Worm (Caenorhabditis elegans): ENCODE results near the gene alh-1.
A peak's percentile ranks its signal among the peaks of the same experiment; 100 is the strongest.

alh-1 gene

ce11 chrIII:5080700-5081572 is 3.4 kb downstream of the alh-1 start (continued):
- TF ChIP-seq pha-4 (GFP tag; IDR thresholded peaks at IDR 0.05) (peak; percentile 92), pha-4 (tag; optimal IDR thresholded peaks at IDR 0.05) (no peak), fos-1 (tag; optimal IDR thresholded peaks at IDR 0.05) (no peak), mxl-3 (GFP tag; optimal IDR thresholded peaks at IDR 0.05) (peak; percentile 60), F10B5.3 (tag; optimal IDR thresholded peaks at IDR 0.05) (peak; percentile 83), mdt-29 (GFP tag; IDR thresholded peaks at IDR 0.05) (peak; percentile 84; the same call in 1 of the 2 replicates), zfp-2 (tag; optimal IDR thresholded peaks at IDR 0.05) (peak; percentile 63), cey-2 (tag; optimal IDR thresholded peaks at IDR 0.05; ENCODE audit: borderline replicate concordance, insufficient read depth) (no peak), lin-1 (GFP tag; IDR thresholded peaks at IDR 0.05) (peak; percentile 73; the same call in 1 of the 2 replicates), Y75B8A.6 (GFP tag; IDR thresholded peaks at IDR 0.05) (peak; percentile 94), nhr-111 (GFP tag; optimal IDR thresholded peaks at IDR 0.05) (peak; percentile 81), skn-1 (tag; optimal IDR thresholded peaks at IDR 0.05) (no peak), mes-2 (tag; optimal IDR thresholded peaks at IDR 0.05; ENCODE audit: poor library complexity, severe bottlenecking) (peak; percentile 93), nhr-48 (tag; optimal IDR thresholded peaks at IDR 0.05) (peak; percentile 86), mep-1 (tag; optimal IDR thresholded peaks at IDR 0.05) (peak; percentile 86), mdl-1 (tag; optimal IDR thresholded peaks at IDR 0.05) (peak in 1 of 2 experiments; percentile 5), Y105C5A.15 (GFP tag; IDR thresholded peaks at IDR 0.05) (peak; percentile 72; the same call in 1 of the 2 replicates), F44E2.7 (GFP tag; IDR thresholded peaks at IDR 0.05) (0 out of 2 replicates have a peak, but pooled peaks have one; percentile 75), hlh-30 (tag; optimal IDR thresholded peaks at IDR 0.05; ENCODE audit: insufficient read depth) (peak; percentile 18), dmd-9 (GFP tag; IDR thresholded peaks at IDR 0.05) (peak; percentile 80), nhr-25 (tag; optimal IDR thresholded peaks at IDR 0.05; ENCODE audit: borderline replicate concordance, insufficient read depth) (peak; percentile 61), lin-39 (tag; optimal IDR thresholded peaks at IDR 0.05) (no peak), ztf-7 (tag; optimal IDR thresholded peaks at IDR 0.05) (peak; percentile 85), lsy-2 (tag; optimal IDR thresholded peaks at IDR 0.05) (peak; percentile 48 to 78), hif-1 (tag; optimal IDR thresholded peaks at IDR 0.05) (peak; percentile 5 to 96), daf-12 (tag; optimal IDR thresholded peaks at IDR 0.05) (no peak), sdz-12 (GFP tag; optimal IDR thresholded peaks at IDR 0.05) (peak; percentile 67)

- TF ChIP-seq spr-1 (tag; optimal IDR thresholded peaks at IDR 0.05) = no peak
- no peak for TF ChIP-seq madf-9 (GFP tag; conservative IDR thresholded peaks at IDR 0.05)
- no peak for TF ChIP-seq ceh-20 (GFP tag; IDR thresholded peaks at IDR 0.05)
- TF ChIP-seq R02D3.7 (tag; optimal IDR thresholded peaks at IDR 0.05) = no peak
Observed at ce11 chrIII:5081573-5081823, 3.9 kb downstream of the alh-1 start, which contains the start of gene cox-6A. cox-6A (plus strand) TSS chrIII:5081724.

- no peak for TF ChIP-seq vab-7 (GFP tag; IDR thresholded peaks at IDR 0.05)
- TF ChIP-seq nhr-48 (tag; optimal IDR thresholded peaks at IDR 0.05) = peak; percentile 25
- no peak for TF ChIP-seq daf-16 (GFP tag; optimal IDR thresholded peaks at IDR 0.05)
- TF ChIP-seq daf-16 (tag; optimal IDR thresholded peaks at IDR 0.05) = peak; percentile 21
- TF ChIP-seq mep-1 (tag; optimal IDR thresholded peaks at IDR 0.05) = peak; percentile 0
- TF ChIP-seq aha-1 (tag) = peak; percentile 59
- TF ChIP-seq zfp-2 (tag; optimal IDR thresholded peaks at IDR 0.05) = no peak
- no peak for TF ChIP-seq daf-19 (GFP tag; conservative IDR thresholded peaks at IDR 0.05)
- no peak for TF ChIP-seq D1046.2 (GFP tag; IDR thresholded peaks at IDR 0.05)
- no peak for TF ChIP-seq mxl-3 (GFP tag; optimal IDR thresholded peaks at IDR 0.05)
- TF ChIP-seq ctbp-1 (GFP tag; IDR thresholded peaks at IDR 0.05) = no peak
- TF ChIP-seq dve-1 (tag; optimal IDR thresholded peaks at IDR 0.05; ENCODE audit: insufficient read depth) = peak; percentile 25
- no peak for TF ChIP-seq F49E8.2 (tag; optimal IDR thresholded peaks at IDR 0.05; ENCODE audit: borderline replicate concordance)
- TF ChIP-seq nhr-237 (tag; optimal IDR thresholded peaks at IDR 0.05) = no peak
- TF ChIP-seq lin-38 (GFP tag; IDR thresholded peaks at IDR 0.05) = peak; percentile 51
- TF ChIP-seq pha-4 (GFP tag; IDR thresholded peaks at IDR 0.05) = 0 out of 2 replicates have a peak, but pooled peaks have one; percentile 30
- no peak for TF ChIP-seq pha-4 (tag; optimal IDR thresholded peaks at IDR 0.05)
- TF ChIP-seq lsy-2 (tag; optimal IDR thresholded peaks at IDR 0.05) = peak in 1 of 2 experiments; percentile 15
- peak; percentile 36 for TF ChIP-seq T20F7.1 (GFP tag; optimal IDR thresholded peaks at IDR 0.05)
- TF ChIP-seq spr-1 (tag; optimal IDR thresholded peaks at IDR 0.05) = peak; percentile 0
- 0 out of 2 replicates have a peak, but pooled peaks have one; percentile 36 for TF ChIP-seq zfp-3 (GFP tag; conservative IDR thresholded peaks at IDR 0.05)
- no peak for TF ChIP-seq ZK546.5 (tag; optimal IDR thresholded peaks at IDR 0.05)
- TF ChIP-seq F44E2.7 (GFP tag; IDR thresholded peaks at IDR 0.05) = 0 out of 2 replicates have a peak, but pooled peaks have one; percentile 15
Observed at ce11 chrIII:5083304-5083703, 5.7 kb downstream of the alh-1 start.
